Fruit fly (Drosophila melanogaster): ENCODE measurements around the gene FoxP.
A peak's percentile ranks its signal among the peaks of the same experiment; 100 is the strongest.

FoxP gene

DNA sequence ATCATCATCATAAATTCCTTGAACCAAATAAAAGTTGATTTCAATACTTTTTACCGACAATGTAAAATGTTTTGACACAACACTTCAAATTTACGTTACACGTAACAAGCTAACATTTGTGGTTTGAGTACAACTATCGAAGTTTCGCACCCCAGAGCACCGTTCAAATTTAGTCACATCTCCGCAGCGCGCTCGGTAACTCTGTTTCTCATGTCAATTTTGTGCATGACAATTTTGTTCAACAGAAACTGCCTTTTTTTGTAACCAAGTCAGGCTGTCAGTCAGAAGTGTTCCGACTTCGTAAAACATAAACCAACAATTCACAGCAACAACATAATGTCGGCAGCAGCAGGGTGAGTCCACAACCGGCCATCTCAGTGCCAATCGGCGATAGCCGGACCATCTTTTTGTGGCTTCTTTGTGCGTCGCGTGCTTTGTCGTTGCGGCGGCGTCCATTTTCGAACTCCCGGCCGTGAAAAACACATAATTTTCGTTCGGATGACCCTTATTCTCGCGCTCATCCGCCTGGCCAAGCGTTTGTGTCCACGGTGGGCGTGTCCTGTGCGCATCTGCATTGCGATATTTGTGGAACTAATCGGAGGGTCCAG is 52.8 kb downstream of the FoxP start, which contains the start of gene p23 (continued):
- TF ChIP-seq CG18476 (GFP tag; optimal IDR thresholded peaks at IDR 0.05) (no peak), gem (tag; optimal IDR thresholded peaks at IDR 0.05) (no peak), CG3847 (GFP tag; IDR thresholded peaks at IDR 0.05) (peak; percentile 81), Abd-B (GFP tag; optimal IDR thresholded peaks at IDR 0.05) (no peak), peb (GFP tag; IDR thresholded peaks at IDR 0.05) (no peak), CG17802 (tag; optimal IDR thresholded peaks at IDR 0.05) (no peak), Atf6 (GFP tag; IDR thresholded peaks at IDR 0.05) (no peak), CG3995 (GFP tag; optimal IDR thresholded peaks at IDR 0.05) (peak; percentile 9), Doc3 (GFP tag; IDR thresholded peaks at IDR 0.05; ENCODE audit: partially characterized antibody) (no peak), Dad (GFP tag; optimal IDR thresholded peaks at IDR 0.05) (peak; percentile 15), z (GFP tag; IDR thresholded peaks at IDR 0.05) (no peak), hkb (optimal IDR thresholded peaks at IDR 0.05) (peak; percentile 83), hkb (GFP tag; IDR thresholded peaks at IDR 0.05) (no peak), Deaf1 (tag; optimal IDR thresholded peaks at IDR 0.05) (no peak), Ptx1 (GFP tag; IDR thresholded peaks at IDR 0.05) (no peak), CG9215 (GFP tag; IDR thresholded peaks at IDR 0.05) (no peak), CG10979 (tag; optimal IDR thresholded peaks at IDR 0.05) (no peak), Six4 (GFP tag; optimal IDR thresholded peaks at IDR 0.05) (no peak), repo (GFP tag; optimal IDR thresholded peaks at IDR 0.05) (no peak), CG13775 (GFP tag; optimal IDR thresholded peaks at IDR 0.05) (no peak), Bteb2 (GFP tag; optimal IDR thresholded peaks at IDR 0.05) (no peak), Usf (GFP tag; optimal IDR thresholded peaks at IDR 0.05) (no peak), trh (GFP tag; optimal IDR thresholded peaks at IDR 0.05) (no peak), Max (GFP tag; optimal IDR thresholded peaks at IDR 0.05) (no peak), Hmr (GFP tag; optimal IDR thresholded peaks at IDR 0.05) (peak; percentile 66), pb (GFP tag; optimal IDR thresholded peaks at IDR 0.05) (no peak), CG12744 (GFP tag; optimal IDR thresholded peaks at IDR 0.05) (no peak), CG4820 (GFP tag; optimal IDR thresholded peaks at IDR 0.05) (no peak), fru (optimal IDR thresholded peaks at IDR 0.05) (no peak), PHDP (tag; optimal IDR thresholded peaks at IDR 0.05) (no peak), CG34224 (GFP tag; IDR thresholded peaks at IDR 0.05; ENCODE audit: partially characterized antibody) (peak; percentile 42; the same call in 1 of the 3 replicates), CG12155 (GFP tag; optimal IDR thresholded peaks at IDR 0.05) (peak; percentile 11), chinmo (GFP tag; IDR thresholded peaks at IDR 0.05; ENCODE audit: partially characterized antibody) (peak; percentile 83; the same call in 1 of the 4 replicates), Sox102F (GFP tag; optimal IDR thresholded peaks at IDR 0.05) (no peak), Xrp1 (GFP tag; IDR thresholded peaks at IDR 0.05) (no peak), ind (GFP tag; optimal IDR thresholded peaks at IDR 0.05) (no peak), zen2 (GFP tag; IDR thresholded peaks at IDR 0.05; ENCODE audit: partially characterized antibody) (no peak), CG9437 (GFP tag; optimal IDR thresholded peaks at IDR 0.05) (peak; percentile 58), sob (GFP tag; IDR thresholded peaks at IDR 0.05) (peak; percentile 62), tgo (GFP tag; IDR thresholded peaks at IDR 0.05) (no peak), Kr (GFP tag; optimal IDR thresholded peaks at IDR 0.05) (no peak), ftz-f1 (GFP tag; optimal IDR thresholded peaks at IDR 0.05) (no peak), CG8290 (GFP tag; optimal IDR thresholded peaks at IDR 0.05) (no peak), CG8290 (tag; optimal IDR thresholded peaks at IDR 0.05) (no peak), CG11696 (GFP tag; IDR thresholded peaks at IDR 0.05) (no peak), CG17612 (GFP tag; IDR thresholded peaks at IDR 0.05) (no peak), Opbp (GFP tag; IDR thresholded peaks at IDR 0.05; ENCODE audit: partially characterized antibody) (peak; percentile 61; the same call in 2 of the 3 replicates), CG10147 (GFP tag; optimal IDR thresholded peaks at IDR 0.05) (no peak), sim (GFP tag; IDR thresholded peaks at IDR 0.05) (no peak), slp2 (GFP tag; optimal IDR thresholded peaks at IDR 0.05) (no peak), CG18764 (GFP tag; optimal IDR thresholded peaks at IDR 0.05) (no peak), fd102C (GFP tag; optimal IDR thresholded peaks at IDR 0.05) (no peak)
